Worm (Caenorhabditis elegans) whole organism, L1 larva: ENCODE data around the gene Y51A2B.5.

Source experiments
- Y116A8C.19 ChIP-seq: sonication (generic microtip); optimal IDR thresholded peaks from 2 replicates; lab custom pipeline; 2016; ENCODE audit warnings: missing compliant biosample characterization, missing genetic modification characterization, borderline replicate concordance
- blmp-1 ChIP-seq: fragments of 150-350 bp; optimal IDR thresholded peaks from 2 replicates; lab custom pipeline; 2014; ENCODE audit warnings: missing biosample characterization, missing genetic modification characterization
- egl-27 ChIP-seq, 2 experiments: fragments of 150-350 bp in 1 of 2; sonication (generic microtip); optimal IDR thresholded peaks; 3 replicates each; lab custom pipeline; 2017 to 2018; ENCODE audit warnings: missing biosample characterization in 2 of 2, missing genetic modification characterization in 2 of 2, missing genetic modification reagents in 2 of 2
- ets-5 ChIP-seq: fragments of 200-800 bp; sonication (Bioruptor generic); IDR thresholded peaks from 2 replicates; pipeline ENCODE4 v1.3.6; 2022; ENCODE audit warnings: missing genetic modification characterization, missing compliant biosample characterization
- fos-1 ChIP-seq: fragments of 150-350 bp; optimal IDR thresholded peaks from 2 replicates; lab custom pipeline; 2014; ENCODE audit warnings: missing biosample characterization, missing genetic modification characterization
- grh-1 ChIP-seq: fragments of 200-800 bp; sonication (Bioruptor generic); IDR thresholded peaks from 2 replicates; pipeline ENCODE4 v1.3.6; 2022; ENCODE audit warnings: missing genetic modification reagents, missing genetic modification characterization, missing compliant biosample characterization
- lin-39 ChIP-seq: fragments of 150-350 bp; optimal IDR thresholded peaks from 2 replicates; lab custom pipeline; 2014; ENCODE audit warnings: missing biosample characterization, missing genetic modification reagents, missing genetic modification characterization
- mab-9 ChIP-seq: fragments of 200-800 bp; sonication (Bioruptor generic); IDR thresholded peaks from 2 replicates; pipeline ENCODE4 v1.3.6; 2022; ENCODE audit warnings: missing genetic modification reagents, missing genetic modification characterization, missing compliant biosample characterization
- nhr-11 ChIP-seq: fragments of 150-350 bp; optimal IDR thresholded peaks from 2 replicates; lab custom pipeline; 2014; ENCODE audit warnings: missing biosample characterization, missing genetic modification characterization
- nhr-12 ChIP-seq: sonication (generic microtip); optimal IDR thresholded peaks from 2 replicates; lab custom pipeline; 2017; ENCODE audit warnings: missing biosample characterization, missing genetic modification characterization
- nhr-71 ChIP-seq: sonication (generic microtip); optimal IDR thresholded peaks from 2 replicates; lab custom pipeline; 2016; ENCODE audit warnings: mild to moderate bottlenecking, missing genetic modification characterization, moderate library complexity, missing compliant biosample characterization
- pqm-1 ChIP-seq: sonication (generic microtip); optimal IDR thresholded peaks from 3 replicates; lab custom pipeline; 2017; ENCODE audit warnings: missing biosample characterization, missing genetic modification characterization
- unc-86 ChIP-seq: sonication (generic microtip); optimal IDR thresholded peaks from 2 replicates; lab custom pipeline; 2016; ENCODE audit warnings: missing genetic modification characterization, missing compliant biosample characterization

DNA sequence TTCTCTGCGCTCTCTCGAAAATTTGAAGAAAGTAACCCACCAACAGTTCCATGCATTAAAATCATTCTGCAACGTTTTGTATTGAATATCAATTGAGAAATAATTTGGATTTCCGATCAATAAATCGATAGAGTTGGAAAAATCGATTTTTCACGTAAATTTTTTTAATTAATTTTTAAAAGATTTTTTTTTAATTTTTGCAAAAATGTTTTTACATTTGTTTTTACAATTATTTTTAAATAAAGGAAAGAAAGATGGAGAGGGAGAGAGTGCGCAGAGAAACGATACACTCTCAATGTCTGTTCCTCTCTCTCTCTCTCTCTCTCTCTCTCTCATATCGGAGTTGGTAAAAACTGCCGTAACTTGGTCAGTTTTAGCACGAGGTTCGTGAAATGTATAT, 36.5 kb downstream of the Y51A2B.5 start, which contains the start of gene ZK262.19:
- TF ChIP-seq nhr-11 (tag; lab: Kevin White, UChicago) (no peak), unc-86 (no peak), egl-27 (tag; optimal IDR thresholded peaks at IDR 0.05; lab: Kevin White, UChicago) (no peak), grh-1 (no peak), mab-9 (GFP tag; lab: Robert Waterston, UW) (no peak), blmp-1 (tag; lab: Kevin White, UChicago) (no peak), ets-5 (GFP tag; lab: Robert Waterston, UW) (no peak), pqm-1 (tag; lab: Kevin White, UChicago) (no peak), nhr-71 (no peak), Y116A8C.19 (tag; lab: Kevin White, UChicago) (no peak), fos-1 (tag; lab: Kevin White, UChicago) (no peak), nhr-12 (tag; lab: Kevin White, UChicago) (no peak), lin-39 (tag; lab: Kevin White, UChicago) (no peak)
